Fruit fly (Drosophila melanogaster): ENCODE measurements around the gene CG32204.
A peak's percentile ranks its signal among the peaks of the same experiment; 100 is the strongest.

Gene CG32204

DNA sequence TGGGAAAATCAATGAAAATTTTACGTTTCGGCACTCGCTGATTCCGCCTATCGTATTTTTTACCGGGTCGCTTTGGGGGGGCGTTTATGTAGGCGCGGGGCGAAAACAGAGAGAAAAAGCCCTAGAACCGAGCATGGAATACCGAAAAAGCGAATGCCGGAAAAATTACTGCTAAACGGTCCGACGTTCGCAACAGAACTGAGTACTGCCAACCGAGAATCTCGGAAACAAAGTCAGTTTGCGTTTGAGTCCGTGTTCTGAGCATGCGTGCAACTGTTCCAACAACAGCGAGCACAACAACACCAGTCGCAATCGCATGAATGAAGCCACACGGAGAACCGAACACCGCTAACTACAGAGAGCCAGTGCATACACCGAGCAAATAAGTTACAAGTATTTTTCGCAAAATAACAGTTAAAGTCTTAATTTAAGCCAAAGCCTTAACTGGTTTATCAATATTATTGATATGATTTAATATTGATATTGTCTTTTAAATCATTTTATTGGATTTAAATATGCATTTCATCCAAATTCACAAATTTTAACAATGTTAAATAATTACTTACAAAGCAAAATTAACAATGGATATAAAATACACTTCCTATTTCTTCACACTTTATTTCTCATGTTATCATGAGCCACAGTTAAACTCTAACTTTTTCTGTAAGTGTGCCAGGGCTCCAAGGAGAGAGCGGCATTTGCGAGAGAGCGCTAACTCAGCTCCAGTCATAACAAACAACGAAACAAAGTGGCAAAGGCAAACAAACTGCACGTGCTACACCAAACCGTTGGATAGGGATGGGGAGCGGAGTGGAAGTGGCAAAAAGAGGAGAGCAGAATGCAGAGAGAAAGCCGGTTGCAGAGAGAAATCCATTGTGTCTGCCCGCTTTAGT is 55.3 kb downstream of the CG32204 start, which contains the start of gene CG3961 (continued):
- TF ChIP-seq Deaf1 (tag; optimal IDR thresholded peaks at IDR 0.05) = peak; percentile 86
- TF ChIP-seq Dad (GFP tag; optimal IDR thresholded peaks at IDR 0.05) = peak; percentile 86
- peak; percentile 67 for TF ChIP-seq wek (GFP tag; optimal IDR thresholded peaks at IDR 0.05)
- TF ChIP-seq Atf-2 (GFP tag; optimal IDR thresholded peaks at IDR 0.05) = peak; percentile 88
- TF ChIP-seq CG1024 (GFP tag; IDR thresholded peaks at IDR 0.05) = peak; percentile 79
- TF ChIP-seq Aef1 (GFP tag; IDR thresholded peaks at IDR 0.05) = peak; percentile 84
- TF ChIP-seq CG13287 (GFP tag; IDR thresholded peaks at IDR 0.05; ENCODE audit: partially characterized antibody) = no peak; the same call in 1 of the 2 replicates
- TF ChIP-seq CG4360 (GFP tag; IDR thresholded peaks at IDR 0.05) = peak; percentile 62
- peak; percentile 100 for TF ChIP-seq nmo (GFP tag; optimal IDR thresholded peaks at IDR 0.05)
- peak in 1 of 3 experiments; percentile 99 for TF ChIP-seq Stat92E (GFP tag; optimal IDR thresholded peaks at IDR 0.05)
- peak; percentile 52; the same call in 1 of the 2 replicates for TF ChIP-seq bowl (GFP tag; IDR thresholded peaks at IDR 0.05)
- no peak for TF ChIP-seq gfzf (GFP tag; optimal IDR thresholded peaks at IDR 0.05)
- peak; percentile 77 for TF ChIP-seq CG15073 (GFP tag; optimal IDR thresholded peaks at IDR 0.05)
- peak; percentile 95 for TF ChIP-seq CG12219 (GFP tag; optimal IDR thresholded peaks at IDR 0.05)
- TF ChIP-seq CG2116 (GFP tag; optimal IDR thresholded peaks at IDR 0.05) = peak; percentile 90
- peak; percentile 91 for TF ChIP-seq Usf (GFP tag; optimal IDR thresholded peaks at IDR 0.05)
- peak; percentile 93 for TF ChIP-seq CG18764 (GFP tag; optimal IDR thresholded peaks at IDR 0.05)
- TF ChIP-seq cwo (GFP tag; optimal IDR thresholded peaks at IDR 0.05) = peak; percentile 97
- TF ChIP-seq cg (GFP tag; optimal IDR thresholded peaks at IDR 0.05) = no peak
- peak; percentile 52 for TF ChIP-seq ERR (GFP tag; optimal IDR thresholded peaks at IDR 0.05)
- TF ChIP-seq HLHmδ (GFP tag; optimal IDR thresholded peaks at IDR 0.05) = peak; percentile 97
- peak; percentile 87 for TF ChIP-seq corto (GFP tag; optimal IDR thresholded peaks at IDR 0.05)
- peak; percentile 80 for TF ChIP-seq CG12744 (GFP tag; optimal IDR thresholded peaks at IDR 0.05)
- peak; percentile 96 for TF ChIP-seq Fer1 (GFP tag; optimal IDR thresholded peaks at IDR 0.05)
- peak; percentile 40 for TF ChIP-seq Ets97D (GFP tag; optimal IDR thresholded peaks at IDR 0.05)
- TF ChIP-seq CG16813 (GFP tag; IDR thresholded peaks at IDR 0.05; ENCODE audit: partially characterized antibody) = no peak
- peak; percentile 98 for TF ChIP-seq CG33557 (GFP tag; optimal IDR thresholded peaks at IDR 0.05)
- TF ChIP-seq sug (tag; optimal IDR thresholded peaks at IDR 0.05) = peak; percentile 94
- TF ChIP-seq CTCF (GFP tag; optimal IDR thresholded peaks at IDR 0.05) = peak; percentile 72
- no peak; the same call in 1 of the 2 replicates for TF ChIP-seq ato (GFP tag; IDR thresholded peaks at IDR 0.05; ENCODE audit: partially characterized antibody)
- no peak for TF ChIP-seq zen2 (GFP tag; IDR thresholded peaks at IDR 0.05; ENCODE audit: partially characterized antibody)
- TF ChIP-seq CG7556 (GFP tag; optimal IDR thresholded peaks at IDR 0.05) = peak; percentile 100
- peak; percentile 40 for TF ChIP-seq Side (GFP tag; optimal IDR thresholded peaks at IDR 0.05)
- TF ChIP-seq CG9609 (GFP tag; optimal IDR thresholded peaks at IDR 0.05) = peak; percentile 83
- TF ChIP-seq Ada2b (GFP tag; IDR thresholded peaks at IDR 0.05) = peak; percentile 80
- peak; percentile 3 for TF ChIP-seq HmgD (GFP tag; optimal IDR thresholded peaks at IDR 0.05)
- peak; percentile 51; the same call in 1 of the 2 replicates for TF ChIP-seq Taf1 (GFP tag; IDR thresholded peaks at IDR 0.05)
- peak; percentile 93 for TF ChIP-seq oc (tag; optimal IDR thresholded peaks at IDR 0.05)
- TF ChIP-seq CG11560 (tag; IDR thresholded peaks at IDR 0.05) = peak; percentile 84; the same call in 2 of the 3 replicates
- TF ChIP-seq CG6254 (GFP tag; optimal IDR thresholded peaks at IDR 0.05) = peak; percentile 96
- TF ChIP-seq insv (GFP tag; optimal IDR thresholded peaks at IDR 0.05) = peak in 1 of 2 experiments; percentile 74
- peak; percentile 83 for TF ChIP-seq CG8089 (GFP tag; optimal IDR thresholded peaks at IDR 0.05)
- TF ChIP-seq dysf (GFP tag; IDR thresholded peaks at IDR 0.05) = peak; percentile 94
- TF ChIP-seq slou (GFP tag; optimal IDR thresholded peaks at IDR 0.05) = peak; percentile 91
- TF ChIP-seq salm (tag; optimal IDR thresholded peaks at IDR 0.05) = peak; percentile 97
- TF ChIP-seq CG15514 (GFP tag; optimal IDR thresholded peaks at IDR 0.05) = peak; percentile 81
- TF ChIP-seq p53 (GFP tag; optimal IDR thresholded peaks at IDR 0.05) = no peak
- TF ChIP-seq Rx (GFP tag; IDR thresholded peaks at IDR 0.05) = peak; percentile 64

Measured in whole organism, embryonic.